Fruit fly (Drosophila melanogaster) whole organism, wandering third instar larva: ENCODE measurements around the gene NK7.1.

Source experiments
- Abd-B ChIP-seq: fragments of >200 bp; optimal IDR thresholded peaks from 2 replicates; lab custom pipeline; 2017; ENCODE audit warnings: missing biosample characterization, missing genetic modification characterization
- CG32264 ChIP-seq: fragments of 200-800 bp; sonication (Bioruptor generic); optimal IDR thresholded peaks from 2 replicates; lab custom pipeline; 2016; ENCODE audit warnings: missing biosample characterization, missing genetic modification characterization
- CG9705 ChIP-seq: fragments of 200-800 bp; sonication (Bioruptor generic); optimal IDR thresholded peaks from 2 replicates; lab custom pipeline; 2018; ENCODE audit warnings: missing biosample characterization, mild to moderate bottlenecking, missing genetic modification characterization
- CrebA ChIP-seq: fragments of 200-800 bp; sonication (Bioruptor generic); optimal IDR thresholded peaks from 2 replicates; lab custom pipeline; 2016; ENCODE audit warnings: missing biosample characterization, mild to moderate bottlenecking, missing genetic modification characterization, borderline replicate concordance
- Dfd ChIP-seq: fragments of >200 bp; optimal IDR thresholded peaks from 2 replicates; lab custom pipeline; 2017; ENCODE audit warnings: missing biosample characterization, missing genetic modification characterization
- Dif ChIP-seq: fragments of 200-275, 200-300 bp; sonication (Bioruptor generic); optimal IDR thresholded peaks from 2 replicates; lab custom pipeline; 2018; ENCODE audit warnings: missing biosample characterization, missing genetic modification characterization; ENCODE audit not compliant: partially characterized antibody
- GATAd ChIP-seq: sonication (Bioruptor generic); optimal IDR thresholded peaks from 2 replicates; lab custom pipeline; 2016; ENCODE audit warnings: missing biosample characterization, missing genetic modification characterization
- HLH106 ChIP-seq: fragments of 200-800 bp; optimal IDR thresholded peaks from 3 replicates; lab custom pipeline; 2019; ENCODE audit warnings: missing biosample characterization, mild to moderate bottlenecking, missing genetic modification characterization, moderate library complexity
- Hnf4 ChIP-seq: fragments of 200-800 bp; sonication (Bioruptor generic); optimal IDR thresholded peaks from 2 replicates; lab custom pipeline; 2016; ENCODE audit warnings: missing biosample characterization, mild to moderate bottlenecking, missing genetic modification characterization
- Hr78 ChIP-seq: fragments of >200 bp; optimal IDR thresholded peaks from 2 replicates; lab custom pipeline; 2017; ENCODE audit warnings: missing biosample characterization, missing genetic modification characterization
- Hr83 ChIP-seq: fragments of 200-300 bp; sonication (Bioruptor generic); optimal IDR thresholded peaks from 2 replicates; lab custom pipeline; 2016; ENCODE audit warnings: missing biosample characterization, mild to moderate bottlenecking, missing genetic modification characterization, moderate library complexity; ENCODE audit not compliant: poor library complexity, severe bottlenecking
- Jra ChIP-seq: sonication (Bioruptor generic); optimal IDR thresholded peaks from 2 replicates; lab custom pipeline; 2016; ENCODE audit warnings: missing biosample characterization, missing genetic modification characterization
- Mio ChIP-seq: sonication (Bioruptor generic); optimal IDR thresholded peaks from 2 replicates; lab custom pipeline; 2016; ENCODE audit warnings: missing biosample characterization, missing genetic modification characterization
- Myc ChIP-seq: fragments of >200 bp; optimal IDR thresholded peaks from 2 replicates; lab custom pipeline; 2017
- N ChIP-seq: fragments of >200 bp; optimal IDR thresholded peaks from 2 replicates; lab custom pipeline; 2018; ENCODE audit warnings: missing biosample characterization, missing external identifiers, missing genetic modification characterization
- OdsH ChIP-seq: fragments of 200-800 bp; sonication (Bioruptor generic); optimal IDR thresholded peaks from 2 replicates; lab custom pipeline; 2016; ENCODE audit warnings: missing biosample characterization, mild to moderate bottlenecking, missing genetic modification characterization
- Rel ChIP-seq, 2 experiments: fragments of 200-800 bp; sonication (Bioruptor generic) in 1 of 2; optimal IDR thresholded peaks; 2 replicates in 1 of 2; 3 replicates in 1 of 2; lab custom pipeline; 2016 to 2019; ENCODE audit warnings: mild to moderate bottlenecking in 2 of 2, missing biosample characterization in 2 of 2, missing genetic modification characterization in 2 of 2, moderate library complexity in 1 of 2
- Sp1 ChIP-seq: fragments of 200-800 bp; sonication (Bioruptor generic); optimal IDR thresholded peaks from 3 replicates; lab custom pipeline; 2019; ENCODE audit warnings: missing biosample characterization, mild to moderate bottlenecking, missing genetic modification characterization, moderate library complexity
- Vsx2 ChIP-seq: fragments of 200-300, 225-300 bp; sonication (Bioruptor generic); optimal IDR thresholded peaks from 2 replicates; lab custom pipeline; 2018; ENCODE audit warnings: missing biosample characterization, missing genetic modification characterization; ENCODE audit not compliant: partially characterized antibody
- br ChIP-seq: fragments of 200-800 bp; sonication (Bioruptor generic); optimal IDR thresholded peaks from 2 replicates; lab custom pipeline; 2016; ENCODE audit warnings: missing biosample characterization, missing genetic modification characterization
- brk ChIP-seq: fragments of 200-800 bp; sonication (Bioruptor generic); optimal IDR thresholded peaks from 2 replicates; lab custom pipeline; 2016; ENCODE audit warnings: missing biosample characterization, mild to moderate bottlenecking, missing genetic modification characterization
- dl ChIP-seq, 2 experiments: fragments of 175-275, 200-275 bp in 1 of 2; fragments of 200-275 bp in 1 of 2; sonication (Bioruptor generic); optimal IDR thresholded peaks; lab custom pipeline; 2018; ENCODE audit warnings: mild to moderate bottlenecking in 2 of 2, missing biosample characterization in 2 of 2, missing genetic modification characterization in 2 of 2, moderate library complexity in 2 of 2; ENCODE audit not compliant: partially characterized antibody in 2 of 2, insufficient read depth in 1 of 2
- dmrt93B ChIP-seq: fragments of 200-800 bp; sonication (Bioruptor generic); optimal IDR thresholded peaks from 2 replicates; lab custom pipeline; 2018; ENCODE audit warnings: missing biosample characterization, mild to moderate bottlenecking, missing genetic modification characterization
- dsf ChIP-seq: sonication (Bioruptor generic); optimal IDR thresholded peaks from 2 replicates; lab custom pipeline; 2016; ENCODE audit warnings: missing biosample characterization, missing genetic modification characterization, borderline replicate concordance
- ey ChIP-seq: fragments of 200-800 bp; sonication (Bioruptor generic); optimal IDR thresholded peaks from 2 replicates; lab custom pipeline; 2016; ENCODE audit warnings: missing biosample characterization, missing genetic modification characterization
- foxo ChIP-seq, 2 experiments: fragments of 200-800 bp; sonication (Bioruptor generic); optimal IDR thresholded peaks; 2 replicates in 1 of 2; 3 replicates in 1 of 2; lab custom pipeline; 2016 to 2017; ENCODE audit warnings: missing biosample characterization in 2 of 2, missing genetic modification characterization in 2 of 2
- fru ChIP-seq: fragments of 200-800 bp; sonication (Bioruptor generic); optimal IDR thresholded peaks from 3 replicates; lab custom pipeline; 2016; ENCODE audit warnings: missing biosample characterization, mild to moderate bottlenecking, missing genetic modification characterization
- h ChIP-seq: fragments of 200-800 bp; sonication (Bioruptor generic); optimal IDR thresholded peaks from 3 replicates; lab custom pipeline; 2016; ENCODE audit warnings: missing biosample characterization, mild to moderate bottlenecking, missing genetic modification characterization
- jim ChIP-seq: fragments of 175-275, 200-325 bp; sonication (Bioruptor generic); optimal IDR thresholded peaks from 2 replicates; lab custom pipeline; 2016; ENCODE audit warnings: missing biosample characterization, mild to moderate bottlenecking, missing genetic modification characterization
- lola ChIP-seq: fragments of >200 bp; optimal IDR thresholded peaks from 2 replicates; lab custom pipeline; 2017; ENCODE audit warnings: missing biosample characterization, missing genetic modification characterization
- pan ChIP-seq: fragments of >200 bp; optimal IDR thresholded peaks from 2 replicates; lab custom pipeline; 2017
- psq ChIP-seq: fragments of 200-800 bp; sonication (Bioruptor generic); optimal IDR thresholded peaks from 3 replicates; lab custom pipeline; 2017; ENCODE audit warnings: missing biosample characterization, mild to moderate bottlenecking, missing genetic modification characterization, moderate library complexity
- rgr ChIP-seq: fragments of 200-800 bp; sonication (Bioruptor generic); optimal IDR thresholded peaks from 3 replicates; lab custom pipeline; 2016; ENCODE audit warnings: missing biosample characterization, mild to moderate bottlenecking, missing genetic modification characterization
- sage ChIP-seq: fragments of 200-800 bp; sonication (Bioruptor generic); optimal IDR thresholded peaks from 2 replicates; lab custom pipeline; 2016; ENCODE audit warnings: missing biosample characterization, mild to moderate bottlenecking, missing genetic modification characterization
- sv ChIP-seq: fragments of 200-800 bp; sonication (Bioruptor generic); optimal IDR thresholded peaks from 3 replicates; lab custom pipeline; 2016; ENCODE audit warnings: missing biosample characterization, missing genetic modification characterization
- tai ChIP-seq: sonication (Bioruptor generic); optimal IDR thresholded peaks from 2 replicates; lab custom pipeline; 2016; ENCODE audit warnings: missing biosample characterization, missing genetic modification characterization
- usp ChIP-seq: fragments of >200 bp; optimal IDR thresholded peaks from 2 replicates; lab custom pipeline; 2017; ENCODE audit warnings: missing biosample characterization, missing genetic modification characterization
- woc ChIP-seq: sonication (Bioruptor generic); optimal IDR thresholded peaks from 2 replicates; lab custom pipeline; 2016; ENCODE audit warnings: missing biosample characterization, mild to moderate bottlenecking, missing genetic modification characterization

NK7.1 gene

dm6 chr3R:14286320-14287190, 86.2 kb downstream of the NK7.1 start, which contains the start of gene trx:
TSS of gene trx (minus strand) at chr3R:14286903.
- TF ChIP-seq brk = peak; percentile 50
- no peak for TF ChIP-seq br (GFP tag; lab: Kevin White, UChicago)
- TF ChIP-seq GATAd (GFP tag; lab: Kevin White, UChicago) = no peak
- no peak for TF ChIP-seq Rel (GFP tag; optimal IDR thresholded peaks at IDR 0.05; lab: Kevin White, UChicago)
- peak; percentile 20 for TF ChIP-seq Rel (tag; optimal IDR thresholded peaks at IDR 0.05; lab: Kevin White, UChicago)
- no peak for TF ChIP-seq CG32264 (GFP tag; lab: Kevin White, UChicago)
- no peak for TF ChIP-seq rgr (GFP tag; lab: Kevin White, UChicago)
- peak; percentile 91 for TF ChIP-seq Vsx2 (GFP tag; lab: Kevin White, UChicago)
- peak; percentile 16 for TF ChIP-seq N (GFP tag; lab: Kevin White, UChicago)
- peak; percentile 92 for TF ChIP-seq psq
- TF ChIP-seq CG9705 (GFP tag; lab: Kevin White, UChicago) = no peak
- TF ChIP-seq Dif (GFP tag; lab: Kevin White, UChicago) = peak; percentile 97
- TF ChIP-seq Hnf4 (GFP tag; lab: Kevin White, UChicago) = no peak
- TF ChIP-seq usp = no peak
- TF ChIP-seq Abd-B (GFP tag; lab: Kevin White, UChicago) = no peak
- TF ChIP-seq foxo (GFP tag; optimal IDR thresholded peaks at IDR 0.05; lab: Kevin White, UChicago) = peak in 1 of 2 experiments; percentile 38
- peak; percentile 25 for TF ChIP-seq Hr83 (GFP tag; lab: Kevin White, UChicago)
- peak; percentile 2 for TF ChIP-seq woc (GFP tag; lab: Kevin White, UChicago)
- TF ChIP-seq sv = no peak
- no peak for TF ChIP-seq lola (GFP tag; lab: Kevin White, UChicago)
- TF ChIP-seq fru (GFP tag; lab: Kevin White, UChicago) = no peak
- TF ChIP-seq h (GFP tag; lab: Kevin White, UChicago) = peak; percentile 42
- TF ChIP-seq dmrt93B (GFP tag; lab: Kevin White, UChicago) = no peak
- TF ChIP-seq Hr78 (GFP tag; lab: Kevin White, UChicago) = no peak
- peak; percentile 36 for TF ChIP-seq sage (GFP tag; lab: Kevin White, UChicago)
- no peak for TF ChIP-seq pan
- peak; percentile 76 for TF ChIP-seq CrebA (GFP tag; lab: Kevin White, UChicago)
- TF ChIP-seq jim = no peak
- TF ChIP-seq Dfd (GFP tag; lab: Kevin White, UChicago) = no peak
- TF ChIP-seq Jra (GFP tag; lab: Kevin White, UChicago) = no peak
- TF ChIP-seq tai = no peak
- peak; percentile 7 for TF ChIP-seq Sp1 (GFP tag; lab: Kevin White, UChicago)
- TF ChIP-seq dsf (GFP tag; lab: Kevin White, UChicago) = no peak
- no peak for TF ChIP-seq HLH106 (tag; lab: Kevin White, UChicago)
- no peak for TF ChIP-seq OdsH (GFP tag; lab: Kevin White, UChicago)
- TF ChIP-seq Myc (lab: Kevin White, UChicago) = no peak
- TF ChIP-seq ey = no peak
- TF ChIP-seq dl (GFP tag; optimal IDR thresholded peaks at IDR 0.05; lab: Kevin White, UChicago; ENCODE audit: insufficient read depth in 1 of 2, partially characterized antibody in 2 of 2) = peak; percentile 94 to 95
- no peak for TF ChIP-seq Mio (GFP tag; lab: Kevin White, UChicago)
